Worm (Caenorhabditis elegans) whole organism, young adult: ENCODE results near the gene rpl-33.

Source experiments
- C06A6.2 ChIP-seq: fragments of 200-800 bp; sonication (Bioruptor generic); conservative IDR thresholded peaks from 2 replicates; pipeline ENCODE4 v1.3.6; 2022; ENCODE audit warnings: missing genetic modification characterization, missing compliant biosample characterization
- D2030.7 ChIP-seq: fragments of 200-800 bp; sonication (Bioruptor generic); IDR thresholded peaks from 2 replicates; pipeline ENCODE4 v1.3.6; 2022; ENCODE audit warnings: missing genetic modification reagents, missing genetic modification characterization, missing compliant biosample characterization
- F49E8.2 ChIP-seq: sonication (generic microtip); optimal IDR thresholded peaks from 3 replicates; lab custom pipeline; 2017; ENCODE audit warnings: missing genetic modification characterization, mild to moderate bottlenecking, missing compliant biosample characterization, antibody characterized with exemption, moderate library complexity; ENCODE audit not compliant: insufficient read depth
- K11D2.4 ChIP-seq: fragments of 200-800 bp; sonication (Bioruptor generic); IDR thresholded peaks from 2 replicates; pipeline ENCODE4 v1.3.6; 2022; ENCODE audit warnings: missing genetic modification reagents, missing genetic modification characterization, missing compliant biosample characterization
- Y53G8AR.9 ChIP-seq: fragments of 200-800 bp; sonication (Bioruptor generic); conservative IDR thresholded peaks from 2 replicates; pipeline ENCODE4 v1.3.6; 2022; ENCODE audit warnings: missing genetic modification reagents, missing genetic modification characterization, missing compliant biosample characterization
- Y56A3A.18 ChIP-seq: fragments of 200-800 bp; sonication (Bioruptor generic); IDR thresholded peaks from 2 replicates; pipeline ENCODE4 v1.3.6; 2022; ENCODE audit warnings: missing genetic modification reagents, missing genetic modification characterization, missing compliant biosample characterization
- bed-2 ChIP-seq: fragments of 200-800 bp; sonication (Bioruptor generic); IDR thresholded peaks from 2 replicates; pipeline ENCODE4 v1.3.6; 2022; ENCODE audit warnings: missing genetic modification reagents, missing genetic modification characterization, missing compliant biosample characterization
- ccch-3 ChIP-seq: fragments of 200-800 bp; sonication (Bioruptor generic); optimal IDR thresholded peaks from 2 replicates; lab custom pipeline; 2018; ENCODE audit warnings: mild to moderate bottlenecking, missing genetic modification characterization, missing compliant biosample characterization
- cebp-1 ChIP-seq, 2 experiments: fragments of 200-800 bp in 1 of 2; sonication (Bioruptor generic) in 1 of 2; sonication (generic microtip) in 1 of 2; IDR thresholded peaks in 1 of 2; optimal IDR thresholded peaks in 1 of 2; 2 replicates each; pipeline versions ENCODE4 v1.3.6 to Lab custom; 2017 to 2022; ENCODE audit warnings: missing compliant biosample characterization in 2 of 2, missing genetic modification characterization in 2 of 2, mild to moderate bottlenecking in 1 of 2, missing genetic modification reagents in 1 of 2, moderate library complexity in 1 of 2
- ceh-91 ChIP-seq: fragments of 200-800 bp; sonication (Bioruptor generic); IDR thresholded peaks from 2 replicates; pipeline ENCODE4 v1.3.6; 2022; ENCODE audit warnings: missing genetic modification reagents, missing genetic modification characterization, missing compliant biosample characterization
- die-1 ChIP-seq: sonication (generic microtip); optimal IDR thresholded peaks from 2 replicates; lab custom pipeline; 2016; ENCODE audit warnings: missing genotype, mild to moderate bottlenecking, missing genetic modification characterization, missing compliant biosample characterization
- efl-1 ChIP-seq: fragments of 150-350 bp; optimal IDR thresholded peaks from 2 replicates; lab custom pipeline; 2014; ENCODE audit warnings: missing biosample characterization, missing genetic modification reagents, missing genetic modification characterization
- egrh-3 ChIP-seq: fragments of 200-800 bp; sonication (Bioruptor generic); IDR thresholded peaks from 2 replicates; pipeline ENCODE4 v1.3.6; 2022; ENCODE audit warnings: missing genetic modification reagents, missing genetic modification characterization, missing compliant biosample characterization
- him-1 ChIP-seq: sonication (generic microtip); optimal IDR thresholded peaks from 2 replicates; lab custom pipeline; 2016; ENCODE audit warnings: missing genotype, missing genetic modification reagents, missing genetic modification characterization, missing compliant biosample characterization
- hsf-1 ChIP-seq: fragments of 200-800 bp; sonication (Bioruptor generic); IDR thresholded peaks from 2 replicates; pipeline ENCODE4 v1.3.6; 2022; ENCODE audit warnings: missing genetic modification reagents, missing genetic modification characterization, missing compliant biosample characterization
- lin-26 ChIP-seq: fragments of 200-800 bp; sonication (Bioruptor generic); IDR thresholded peaks from 2 replicates; pipeline ENCODE4 v1.3.6; 2022; ENCODE audit warnings: missing genetic modification reagents, missing genetic modification characterization, missing compliant biosample characterization
- lin-54 ChIP-seq: fragments of 200-800 bp; sonication (Bioruptor generic); optimal IDR thresholded peaks from 2 replicates; lab custom pipeline; 2018; ENCODE audit warnings: mild to moderate bottlenecking, missing genetic modification characterization, missing compliant biosample characterization
- lsy-27 ChIP-seq: sonication (generic microtip); optimal IDR thresholded peaks from 2 replicates; lab custom pipeline; 2017; ENCODE audit warnings: missing genetic modification characterization, mild to moderate bottlenecking, missing compliant biosample characterization, antibody characterized with exemption, missing genotype, borderline replicate concordance; ENCODE audit not compliant: insufficient read depth
- madf-3 ChIP-seq: fragments of 200-800 bp; sonication (Bioruptor generic); IDR thresholded peaks from 2 replicates; pipeline ENCODE4 v1.3.6; 2022; ENCODE audit warnings: missing genetic modification reagents, missing genetic modification characterization, missing compliant biosample characterization
- madf-6 ChIP-seq: fragments of 200-800 bp; sonication (Bioruptor generic); IDR thresholded peaks from 2 replicates; pipeline ENCODE4 v1.3.6; 2022; ENCODE audit warnings: missing genetic modification reagents, missing genetic modification characterization, missing compliant biosample characterization
- madf-8 ChIP-seq: fragments of 200-800 bp; sonication (Bioruptor generic); conservative IDR thresholded peaks from 2 replicates; pipeline ENCODE4 v1.3.6; 2022; ENCODE audit warnings: missing genetic modification reagents, missing genetic modification characterization, missing compliant biosample characterization
- mcd-1 ChIP-seq: fragments of 200-800 bp; sonication (Bioruptor generic); IDR thresholded peaks from 2 replicates; pipeline ENCODE4 v1.3.6; 2022; ENCODE audit warnings: missing genetic modification reagents, missing genetic modification characterization, missing compliant biosample characterization
- nfya-1 ChIP-seq: sonication (generic microtip); optimal IDR thresholded peaks from 2 replicates; lab custom pipeline; 2017; ENCODE audit warnings: antibody characterized with exemption, missing compliant biosample characterization, missing genetic modification characterization, borderline replicate concordance; ENCODE audit not compliant: insufficient read depth
- nhr-179 ChIP-seq: sonication (generic microtip); optimal IDR thresholded peaks from 2 replicates; lab custom pipeline; 2016; ENCODE audit warnings: mild to moderate bottlenecking, missing genetic modification characterization, missing compliant biosample characterization
- nhr-80 ChIP-seq: sonication (generic microtip); optimal IDR thresholded peaks from 2 replicates; lab custom pipeline; 2016; ENCODE audit warnings: missing genetic modification characterization, missing compliant biosample characterization
- rpc-1 ChIP-seq, 2 experiments: fragments of 150-350 bp in 1 of 2; sonication (generic microtip) in 1 of 2; optimal IDR thresholded peaks; 2 replicates each; lab custom pipeline; 2014 to 2018; ENCODE audit warnings: missing biosample characterization in 1 of 2, missing genetic modification characterization in 1 of 2, missing genetic modification reagents in 1 of 2, missing genotype in 1 of 2
- snpc-3.4 ChIP-seq: sonication (generic microtip); optimal IDR thresholded peaks from 2 replicates; lab custom pipeline; 2017; ENCODE audit warnings: missing genetic modification characterization, mild to moderate bottlenecking, missing compliant biosample characterization, antibody characterized with exemption, moderate library complexity, missing genotype, missing genetic modification reagents
- tbx-9 ChIP-seq: sonication (generic microtip); optimal IDR thresholded peaks from 2 replicates; lab custom pipeline; 2016; ENCODE audit warnings: borderline replicate concordance, missing genetic modification characterization, inconsistent platforms, missing compliant biosample characterization
- unc-62 ChIP-seq: fragments of 150-350 bp; optimal IDR thresholded peaks from 2 replicates; lab custom pipeline; 2014; ENCODE audit warnings: missing biosample characterization, missing genetic modification reagents, missing genetic modification characterization
- xnd-1 ChIP-seq: sonication (generic microtip); optimal IDR thresholded peaks from 2 replicates; lab custom pipeline; 2016; ENCODE audit warnings: missing genotype, missing genetic modification reagents, missing genetic modification characterization, missing compliant biosample characterization
- ztf-18 ChIP-seq: sonication (generic microtip); optimal IDR thresholded peaks from 2 replicates; lab custom pipeline; 2016; ENCODE audit warnings: missing genotype, mild to moderate bottlenecking, missing genetic modification characterization, missing compliant biosample characterization
- ztf-28 ChIP-seq: fragments of 200-800 bp; sonication (Bioruptor generic); IDR thresholded peaks from 2 replicates; pipeline ENCODE4 v1.3.6; 2022; ENCODE audit warnings: missing genetic modification reagents, missing genetic modification characterization, missing compliant biosample characterization
- ztf-6 ChIP-seq: fragments of 200-800 bp; sonication (Bioruptor generic); IDR thresholded peaks from 2 replicates; pipeline ENCODE4 v1.3.6; 2022; ENCODE audit warnings: missing genetic modification reagents, missing genetic modification characterization, missing compliant biosample characterization

The rpl-33 gene

DNA sequence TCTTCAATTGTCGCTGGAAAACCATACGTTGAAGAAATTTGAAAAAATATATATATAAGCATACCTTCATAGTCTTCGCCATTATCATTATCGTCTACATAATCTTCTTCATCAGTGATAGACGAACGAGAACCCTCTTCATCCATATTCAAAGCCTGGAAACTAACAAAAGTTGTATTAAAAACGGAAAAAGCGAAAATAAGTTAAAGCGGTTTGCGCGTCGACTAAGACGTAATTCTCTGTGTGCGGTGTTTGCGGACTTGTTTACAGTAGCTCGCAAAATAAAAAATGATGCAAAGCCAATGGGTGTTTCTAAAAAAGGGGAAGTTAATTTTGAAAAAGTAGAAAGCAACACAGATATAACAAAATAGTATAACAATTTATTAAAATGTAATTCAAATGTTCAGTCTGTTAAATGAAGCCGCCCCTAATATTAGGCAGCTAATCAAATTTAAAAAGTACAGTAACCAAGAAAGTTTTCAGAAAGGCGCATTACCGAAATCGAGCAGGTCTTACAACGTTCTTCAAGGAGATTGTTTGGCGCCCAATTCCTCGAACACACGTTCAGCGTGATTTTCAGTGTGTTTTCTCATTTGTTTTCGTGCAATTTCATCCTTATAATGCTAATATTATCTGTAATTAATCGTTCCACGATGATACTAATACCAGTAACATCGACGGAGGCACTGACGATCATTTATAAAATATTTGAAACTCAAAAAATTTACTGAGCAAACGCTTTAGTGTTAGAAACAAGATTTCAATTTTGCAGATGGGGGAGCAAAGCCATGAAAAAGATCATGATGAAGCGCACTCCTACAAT lies 26.7 kb downstream of the rpl-33 start, which contains the start of the genes T07F8.4 and gld-3 (continued):
- TF ChIP-seq ztf-6 (no peak), ccch-3 (GFP tag; lab: Kevin White, UChicago) (no peak), tbx-9 (tag; lab: Kevin White, UChicago) (no peak), rpc-1 (optimal IDR thresholded peaks at IDR 0.05; lab: Kevin White, UChicago) (no peak), rpc-1 (tag; optimal IDR thresholded peaks at IDR 0.05; lab: Kevin White, UChicago) (no peak), K11D2.4 (GFP tag; lab: Robert Waterston, UW) (no peak), efl-1 (GFP tag; lab: Kevin White, UChicago) (peak; percentile 82), lin-26 (GFP tag; lab: Robert Waterston, UW) (no peak), xnd-1 (peak; percentile 85), lin-54 (GFP tag; lab: Kevin White, UChicago) (peak; percentile 71), madf-3 (no peak), hsf-1 (no peak), snpc-3.4 (tag; lab: Kevin White, UChicago) (peak; percentile 24), ztf-28 (GFP tag; lab: Robert Waterston, UW) (0 out of 2 replicates have a peak, but pooled peaks have one; percentile 4), F49E8.2 (tag; lab: Kevin White, UChicago) (peak; percentile 58), die-1 (tag; lab: Kevin White, UChicago) (no peak), madf-6 (peak; percentile 93), cebp-1 (GFP tag; IDR thresholded peaks at IDR 0.05; lab: Robert Waterston, UW) (no peak), cebp-1 (tag; optimal IDR thresholded peaks at IDR 0.05; lab: Kevin White, UChicago) (no peak), him-1 (tag; lab: Kevin White, UChicago) (peak; percentile 24), D2030.7 (peak; percentile 72), ztf-18 (tag; lab: Kevin White, UChicago) (peak; percentile 35), ceh-91 (GFP tag; lab: Robert Waterston, UW) (peak; percentile 80), nfya-1 (tag; lab: Kevin White, UChicago) (no peak), madf-8 (GFP tag; lab: Robert Waterston, UW) (peak; percentile 81)

DNA sequence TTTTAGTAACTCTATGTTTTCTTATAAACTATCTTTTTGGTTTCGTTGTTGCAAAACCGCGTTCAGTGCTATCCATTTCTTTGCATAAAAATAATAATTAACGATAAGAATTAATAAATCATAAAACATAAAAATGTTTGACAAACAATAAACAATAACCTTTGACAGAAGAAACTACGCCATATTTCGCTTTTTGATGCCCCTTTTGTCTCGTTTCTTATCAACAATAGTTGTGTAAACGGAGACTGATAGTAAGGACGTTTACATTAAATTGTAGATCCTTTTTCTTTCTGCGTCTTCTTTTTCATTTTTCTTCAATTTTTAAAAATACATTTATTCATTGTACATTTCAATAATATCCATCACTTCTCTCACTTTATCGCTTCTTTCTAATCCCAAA lies 33.7 kb downstream of the rpl-33 start:
- TF ChIP-seq nhr-80 (tag; lab: Kevin White, UChicago) (peak; percentile 28), Y56A3A.18 (GFP tag; lab: Robert Waterston, UW) (no peak)

DNA sequence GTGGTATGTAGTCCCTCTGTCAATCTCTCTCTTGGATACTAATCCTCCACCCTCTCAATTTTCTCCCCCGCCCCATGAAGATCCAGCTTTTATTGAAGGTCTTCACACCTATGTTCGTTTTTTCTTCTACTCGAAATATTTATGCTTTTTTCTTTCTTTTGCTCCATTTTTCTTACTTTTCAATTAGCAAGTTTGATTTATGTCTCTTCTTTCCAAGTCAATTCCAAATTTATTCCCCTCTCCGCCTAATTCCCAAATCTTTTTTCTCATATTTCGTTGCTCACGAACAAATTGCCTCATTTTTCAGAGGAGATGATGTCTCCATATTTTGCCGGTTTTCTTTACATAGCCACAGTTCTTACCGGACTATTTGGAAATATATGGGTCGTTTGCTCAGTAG lies 38.9 kb downstream of the rpl-33 start, which contains the start of gene npr-31:
Gene npr-31, plus strand, starts transcription at position 301 of the 400 bp plus-strand sequence.
- TF ChIP-seq mcd-1 (no peak), Y53G8AR.9 (GFP tag; lab: Robert Waterston, UW) (no peak), nhr-179 (no peak), egrh-3 (no peak), lsy-27 (tag; lab: Kevin White, UChicago) (no peak), unc-62 (GFP tag; lab: Kevin White, UChicago) (no peak), nfya-1 (tag; lab: Kevin White, UChicago) (no peak), C06A6.2 (no peak), bed-2 (no peak), madf-8 (GFP tag; lab: Robert Waterston, UW) (no peak)
